Worm (Caenorhabditis elegans): Measurements from ENCODE around the gene nlp-23.

Gene nlp-23

DNA sequence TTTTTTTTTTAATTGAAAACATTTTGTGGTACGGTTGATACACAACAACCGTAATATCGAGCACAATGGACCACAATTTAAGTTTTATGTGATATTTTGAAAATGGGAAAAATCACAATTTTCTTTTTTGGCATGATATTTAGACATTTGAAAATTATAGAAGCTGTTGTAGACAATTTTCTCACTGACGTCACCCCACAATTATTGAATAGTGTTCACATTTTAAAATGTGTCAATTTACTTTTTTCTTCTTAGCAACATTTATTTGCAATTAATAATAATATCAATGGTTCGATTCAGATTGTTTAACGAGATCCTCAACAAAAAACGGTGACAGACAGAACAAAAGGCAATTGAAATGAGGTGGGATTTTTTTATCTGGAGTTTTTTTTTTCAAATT lies 7.4 kb downstream of the nlp-23 start, which contains the start of gene T01B6.1:
Gene T01B6.1, plus strand, starts transcription at position 301 of the 400 bp plus-strand sequence.
- TF ChIP-seq unc-62 (GFP tag; optimal IDR thresholded peaks at IDR 0.05 in 1 of 2) (peak in 1 of 2 experiments; percentile 11), unc-62 (tag; optimal IDR thresholded peaks at IDR 0.05) (no peak), ZK546.5 (tag; optimal IDR thresholded peaks at IDR 0.05) (no peak), arid-1 (GFP tag; conservative IDR thresholded peaks at IDR 0.05) (no peak), F44E2.7 (GFP tag; IDR thresholded peaks at IDR 0.05) (no peak), tag-97 (GFP tag; IDR thresholded peaks at IDR 0.05) (no peak), nhr-25 (tag; optimal IDR thresholded peaks at IDR 0.05; ENCODE audit: borderline replicate concordance, insufficient read depth) (no peak)

DNA sequence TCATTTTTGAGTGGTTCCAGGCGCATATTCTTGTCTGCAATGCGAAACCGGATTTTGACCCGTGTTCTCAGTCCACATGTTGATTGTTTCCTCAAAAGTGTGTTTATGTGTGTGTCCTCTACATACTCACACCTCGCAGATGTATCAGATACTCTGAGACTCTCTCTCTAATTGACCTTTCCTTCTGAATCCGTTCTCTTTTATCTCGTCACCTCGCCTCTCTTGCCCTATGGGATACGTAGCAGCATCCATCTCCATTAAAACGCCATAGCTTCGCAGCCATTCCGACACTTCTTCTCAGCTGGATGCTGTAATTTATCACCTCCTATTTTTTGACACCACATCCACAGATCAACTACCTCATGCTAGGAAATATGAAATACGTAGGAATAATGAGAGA lies 12.3 kb downstream of the nlp-23 start:
- no peak for TF ChIP-seq ceh-44 (GFP tag; IDR thresholded peaks at IDR 0.05)
- TF ChIP-seq daf-12 (tag; optimal IDR thresholded peaks at IDR 0.05) = no peak
- TF ChIP-seq cey-2 (tag; optimal IDR thresholded peaks at IDR 0.05; ENCODE audit: borderline replicate concordance, insufficient read depth) = no peak
- TF ChIP-seq tra-1 (GFP tag; IDR thresholded peaks at IDR 0.05) = no peak
- TF ChIP-seq aha-1 (tag) = peak; percentile 95
- TF ChIP-seq unc-130 (GFP tag; optimal IDR thresholded peaks at IDR 0.05) = no peak
- TF ChIP-seq lin-13 (GFP tag; optimal IDR thresholded peaks at IDR 0.05) = no peak
- TF ChIP-seq attf-4 (tag; optimal IDR thresholded peaks at IDR 0.05) = no peak
- TF ChIP-seq hmg-1.1 (GFP tag; IDR thresholded peaks at IDR 0.05) = no peak
- peak in 1 of 2 experiments; percentile 24 for TF ChIP-seq unc-62 (GFP tag; optimal IDR thresholded peaks at IDR 0.05 in 1 of 2)
- TF ChIP-seq unc-62 (tag; optimal IDR thresholded peaks at IDR 0.05) = no peak
- no peak for TF ChIP-seq unc-39 (tag; optimal IDR thresholded peaks at IDR 0.05)

DNA sequence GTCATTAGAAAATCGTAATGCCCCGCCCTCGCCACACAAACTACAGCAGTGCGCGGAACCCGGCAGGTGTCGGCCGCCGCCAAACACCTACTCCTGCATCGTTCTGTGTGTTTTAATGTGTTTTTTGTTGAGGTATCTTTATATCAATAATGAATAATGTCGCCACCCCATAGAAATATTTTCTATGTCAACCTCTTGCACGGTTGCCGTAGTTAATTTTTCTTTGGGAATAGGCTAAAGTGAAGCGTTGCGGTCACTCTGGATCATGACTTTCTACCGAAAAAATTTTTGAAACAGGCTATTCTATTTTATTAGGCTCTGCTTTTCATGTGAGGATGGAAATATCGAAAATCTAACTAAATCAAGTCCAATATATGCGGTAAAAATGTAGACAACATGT lies 13.9 kb downstream of the nlp-23 start:
- TF ChIP-seq dmd-9 (GFP tag; IDR thresholded peaks at IDR 0.05) (no peak), lin-1 (GFP tag; IDR thresholded peaks at IDR 0.05) (no peak), dmd-8 (GFP tag; IDR thresholded peaks at IDR 0.05) (no peak), ces-1 (GFP tag; optimal IDR thresholded peaks at IDR 0.05) (no peak), unc-62 (GFP tag; optimal IDR thresholded peaks at IDR 0.05 in 1 of 2) (no peak), unc-62 (tag; optimal IDR thresholded peaks at IDR 0.05) (no peak), hlh-30 (tag; optimal IDR thresholded peaks at IDR 0.05; ENCODE audit: insufficient read depth) (peak; percentile 29), nhr-76 (tag; optimal IDR thresholded peaks at IDR 0.05) (no peak), nhr-10 (tag; optimal IDR thresholded peaks at IDR 0.05) (no peak), aly-2 (tag; optimal IDR thresholded peaks at IDR 0.05) (no peak), nhr-77 (tag; optimal IDR thresholded peaks at IDR 0.05) (no peak), zip-2 (tag; optimal IDR thresholded peaks at IDR 0.05) (no peak), vab-7 (GFP tag; IDR thresholded peaks at IDR 0.05) (0 out of 2 replicates have a peak, but pooled peaks have one; percentile 8), ceh-28 (tag; optimal IDR thresholded peaks at IDR 0.05) (no peak), Y5F2A.4 (GFP tag; optimal IDR thresholded peaks at IDR 0.05) (no peak), unc-130 (GFP tag; optimal IDR thresholded peaks at IDR 0.05) (no peak), nhr-102 (tag; optimal IDR thresholded peaks at IDR 0.05) (peak; percentile 66), rbr-2 (tag; optimal IDR thresholded peaks at IDR 0.05) (no peak), T20F7.1 (GFP tag; optimal IDR thresholded peaks at IDR 0.05) (no peak), zfp-3 (GFP tag; conservative IDR thresholded peaks at IDR 0.05) (no peak), lsy-2 (tag; optimal IDR thresholded peaks at IDR 0.05) (peak in 1 of 2 experiments; percentile 41), spr-1 (tag; optimal IDR thresholded peaks at IDR 0.05) (no peak), egl-43 (GFP tag; IDR thresholded peaks at IDR 0.05) (no peak), Y105C5A.15 (GFP tag; IDR thresholded peaks at IDR 0.05) (no peak), dpl-1 (GFP tag; optimal IDR thresholded peaks at IDR 0.05) (no peak), mxl-3 (GFP tag; optimal IDR thresholded peaks at IDR 0.05) (no peak), ceh-62 (tag; optimal IDR thresholded peaks at IDR 0.05) (no peak), zag-1 (tag; optimal IDR thresholded peaks at IDR 0.05) (no peak), madf-9 (GFP tag; conservative IDR thresholded peaks at IDR 0.05) (no peak), mxl-2 (GFP tag; conservative IDR thresholded peaks at IDR 0.05) (no peak), ctbp-1 (GFP tag; IDR thresholded peaks at IDR 0.05) (no peak), egl-27 (tag; optimal IDR thresholded peaks at IDR 0.05) (no peak), hmg-1.1 (GFP tag; IDR thresholded peaks at IDR 0.05) (no peak), ztf-11 (tag; optimal IDR thresholded peaks at IDR 0.05) (no peak), cey-2 (tag; optimal IDR thresholded peaks at IDR 0.05; ENCODE audit: borderline replicate concordance, insufficient read depth) (no peak), dmd-6 (GFP tag; IDR thresholded peaks at IDR 0.05) (no peak)
